Worm (Caenorhabditis elegans): ENCODE measurements around the gene str-12.
A peak's percentile ranks its signal among the peaks of the same experiment; 100 is the strongest.

str-12 gene

ce11 chrV:15610350-15610940 lies at the start of gene str-12, which contains the start of gene fbxa-153:
Gene str-12, plus strand, starts transcription at chrV:15610890.
Gene fbxa-153, minus strand, starts transcription at chrV:15610384.
- peak; percentile 23 for TF ChIP-seq snpc-4 (tag; optimal IDR thresholded peaks at IDR 0.05)
- TF ChIP-seq lin-15B (tag; optimal IDR thresholded peaks at IDR 0.05) = peak; percentile 20
- TF ChIP-seq lin-39 (tag; optimal IDR thresholded peaks at IDR 0.05) = peak; percentile 46
- TF ChIP-seq fkh-10 (GFP tag; optimal IDR thresholded peaks at IDR 0.05) = no peak
- no peak for TF ChIP-seq sea-2 (GFP tag; optimal IDR thresholded peaks at IDR 0.05)

ce11 chrV:15562541-15562940 lies 48.1 kb upstream of the str-12 start:
- TF ChIP-seq nfya-1 (tag; optimal IDR thresholded peaks at IDR 0.05; ENCODE audit: insufficient read depth) = peak; percentile 51
- no peak for TF ChIP-seq lin-15B (tag; optimal IDR thresholded peaks at IDR 0.05)

- TF ChIP-seq hmg-11 (tag; optimal IDR thresholded peaks at IDR 0.05) = no peak
- peak; percentile 80 for TF ChIP-seq fkh-10 (GFP tag; optimal IDR thresholded peaks at IDR 0.05)
- no peak for TF ChIP-seq nhr-23 (tag; optimal IDR thresholded peaks at IDR 0.05)
- no peak for TF ChIP-seq nhr-11 (tag; optimal IDR thresholded peaks at IDR 0.05)
Measured at ce11 chrV:15563477-15563876, 47.2 kb upstream of the str-12 start.

ce11 chrV:15563985-15564384 lies 46.7 kb upstream of the str-12 start:
- no peak for TF ChIP-seq nhr-77 (tag; optimal IDR thresholded peaks at IDR 0.05)
- TF ChIP-seq R02D3.7 (tag; optimal IDR thresholded peaks at IDR 0.05) = peak; percentile 37
- TF ChIP-seq pha-4 (tag; optimal IDR thresholded peaks at IDR 0.05) = peak; percentile 66
- TF ChIP-seq daf-12 (tag; optimal IDR thresholded peaks at IDR 0.05) = no peak
- TF ChIP-seq sea-2 (GFP tag; optimal IDR thresholded peaks at IDR 0.05) = no peak
- no peak for TF ChIP-seq snpc-4 (tag; optimal IDR thresholded peaks at IDR 0.05)
- peak; percentile 27 for TF ChIP-seq ama-1 (optimal IDR thresholded peaks at IDR 0.05)
- TF ChIP-seq jun-1 (tag; optimal IDR thresholded peaks at IDR 0.05) = peak; percentile 60
- TF ChIP-seq eor-1 (tag; optimal IDR thresholded peaks at IDR 0.05) = no peak
- TF ChIP-seq mml-1 (tag; optimal IDR thresholded peaks at IDR 0.05) = no peak
- TF ChIP-seq aly-2 (tag; optimal IDR thresholded peaks at IDR 0.05) = no peak
- no peak for TF ChIP-seq ZK546.5 (tag; optimal IDR thresholded peaks at IDR 0.05)
- TF ChIP-seq ceh-82 (tag; optimal IDR thresholded peaks at IDR 0.05) = no peak
- no peak for TF ChIP-seq egl-27 (tag; optimal IDR thresholded peaks at IDR 0.05)
- TF ChIP-seq nhr-43 (tag; optimal IDR thresholded peaks at IDR 0.05; ENCODE audit: poor library complexity, severe bottlenecking) = peak; percentile 71
- no peak for TF ChIP-seq fkh-10 (GFP tag; optimal IDR thresholded peaks at IDR 0.05)
- no peak for TF ChIP-seq nhr-25 (tag; optimal IDR thresholded peaks at IDR 0.05)
- no peak for TF ChIP-seq zag-1 (tag; optimal IDR thresholded peaks at IDR 0.05)
- TF ChIP-seq nhr-67 (tag; optimal IDR thresholded peaks at IDR 0.05) = no peak
- TF ChIP-seq nhr-11 (tag; optimal IDR thresholded peaks at IDR 0.05) = no peak
- TF ChIP-seq elt-3 (tag; optimal IDR thresholded peaks at IDR 0.05) = no peak
- TF ChIP-seq nhr-23 (tag; optimal IDR thresholded peaks at IDR 0.05) = peak; percentile 31
- TF ChIP-seq ceh-9 (tag; optimal IDR thresholded peaks at IDR 0.05) = no peak
- no peak for TF ChIP-seq unc-39 (tag; optimal IDR thresholded peaks at IDR 0.05)
- peak; percentile 71 for TF ChIP-seq elt-2 (tag; optimal IDR thresholded peaks at IDR 0.05)
- peak; percentile 30 for TF ChIP-seq nfya-1 (tag; optimal IDR thresholded peaks at IDR 0.05; ENCODE audit: insufficient read depth)
- TF ChIP-seq pqm-1 (tag; optimal IDR thresholded peaks at IDR 0.05) = peak; percentile 84
- TF ChIP-seq ceh-28 (tag; optimal IDR thresholded peaks at IDR 0.05) = no peak
- TF ChIP-seq lin-39 (tag; optimal IDR thresholded peaks at IDR 0.05) = no peak
- TF ChIP-seq nhr-28 (tag; optimal IDR thresholded peaks at IDR 0.05) = no peak
- TF ChIP-seq elt-1 (tag; optimal IDR thresholded peaks at IDR 0.05) = no peak

- TF ChIP-seq hmg-11 (tag; optimal IDR thresholded peaks at IDR 0.05) (peak; percentile 57), nhr-11 (tag; optimal IDR thresholded peaks at IDR 0.05) (peak; percentile 70), nhr-77 (tag; optimal IDR thresholded peaks at IDR 0.05) (no peak), pha-4 (tag; optimal IDR thresholded peaks at IDR 0.05) (peak; percentile 87), snpc-4 (tag; optimal IDR thresholded peaks at IDR 0.05) (peak; percentile 82), jun-1 (tag; optimal IDR thresholded peaks at IDR 0.05) (peak; percentile 85), elt-3 (tag; optimal IDR thresholded peaks at IDR 0.05) (no peak), egl-5 (tag; optimal IDR thresholded peaks at IDR 0.05) (peak; percentile 86), nhr-67 (tag; optimal IDR thresholded peaks at IDR 0.05) (no peak), nhr-43 (tag; optimal IDR thresholded peaks at IDR 0.05; ENCODE audit: poor library complexity, severe bottlenecking) (peak; percentile 84), zag-1 (tag; optimal IDR thresholded peaks at IDR 0.05) (no peak), elt-1 (tag; optimal IDR thresholded peaks at IDR 0.05) (peak; percentile 77), mdl-1 (tag; optimal IDR thresholded peaks at IDR 0.05) (peak; percentile 82), nhr-23 (tag; optimal IDR thresholded peaks at IDR 0.05) (no peak), ceh-28 (tag; optimal IDR thresholded peaks at IDR 0.05) (peak; percentile 40), lin-39 (tag; optimal IDR thresholded peaks at IDR 0.05) (peak; percentile 96), lin-15B (tag; optimal IDR thresholded peaks at IDR 0.05) (peak; percentile 9), elt-2 (tag; optimal IDR thresholded peaks at IDR 0.05) (peak; percentile 78), pqm-1 (tag; optimal IDR thresholded peaks at IDR 0.05) (peak; percentile 94), nfya-1 (tag; optimal IDR thresholded peaks at IDR 0.05; ENCODE audit: insufficient read depth) (peak; percentile 82), ama-1 (optimal IDR thresholded peaks at IDR 0.05) (peak; percentile 96), unc-62 (GFP tag; optimal IDR thresholded peaks at IDR 0.05) (peak; percentile 19)
Measured at ce11 chrV:15566511-15567178, 44.0 kb upstream of the str-12 start.
